Worm (Caenorhabditis elegans) whole organism, dauer: Measurements from ENCODE around the gene cwp-1.

Experiments used
- unc-62 ChIP-seq: sonication (generic microtip); optimal IDR thresholded peaks from 2 replicates; lab custom pipeline; 2017; ENCODE audit warnings: missing biosample characterization, missing genetic modification reagents, missing genetic modification characterization

Gene cwp-1

DNA sequence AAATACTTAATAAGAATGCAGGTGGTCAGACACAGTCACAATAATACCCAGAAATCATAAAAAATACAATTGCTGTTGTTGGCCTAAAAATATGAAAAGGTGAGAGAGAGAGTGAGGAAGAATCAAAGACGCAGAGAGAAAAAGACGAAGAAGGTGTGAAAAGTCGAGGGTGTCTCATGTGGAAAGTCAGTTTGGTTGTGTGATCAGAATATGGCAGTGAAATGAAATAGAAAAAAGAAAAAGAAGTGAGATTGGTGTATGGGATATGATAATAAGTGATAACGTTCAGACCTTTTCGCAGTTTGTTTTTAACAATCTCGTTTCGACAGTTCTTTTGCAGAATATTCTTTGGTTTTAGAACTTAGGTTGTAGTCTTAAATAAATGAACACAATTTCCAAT lies 34.2 kb downstream of the cwp-1 start:
- no peak for TF ChIP-seq unc-62 (GFP tag; lab: Kevin White, UChicago)

DNA sequence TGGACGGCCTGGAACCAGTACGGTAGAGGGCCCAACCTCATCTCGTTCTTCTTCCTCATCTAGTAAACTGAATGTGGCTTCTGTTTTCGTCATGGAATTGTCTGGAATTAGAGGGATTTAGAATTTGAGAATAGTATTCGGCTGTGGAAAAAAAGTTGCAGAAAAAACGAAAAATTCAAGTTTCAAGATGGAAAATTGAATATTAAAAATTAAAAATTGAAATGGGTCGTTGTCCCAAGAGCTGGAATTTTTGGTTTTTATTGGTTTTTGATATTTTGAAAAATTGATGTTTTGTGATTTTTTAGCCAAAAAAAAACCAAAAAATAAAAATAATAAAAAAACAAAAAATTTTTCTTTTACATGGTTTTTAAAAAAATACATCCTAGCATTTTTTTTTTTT lies 35.2 kb downstream of the cwp-1 start, which contains the start of gene R02F11.3:
Gene R02F11.3 (minus strand): TSS at position 101 of the 400 bp plus-strand sequence.
- no peak for TF ChIP-seq unc-62 (GFP tag; lab: Kevin White, UChicago)

DNA sequence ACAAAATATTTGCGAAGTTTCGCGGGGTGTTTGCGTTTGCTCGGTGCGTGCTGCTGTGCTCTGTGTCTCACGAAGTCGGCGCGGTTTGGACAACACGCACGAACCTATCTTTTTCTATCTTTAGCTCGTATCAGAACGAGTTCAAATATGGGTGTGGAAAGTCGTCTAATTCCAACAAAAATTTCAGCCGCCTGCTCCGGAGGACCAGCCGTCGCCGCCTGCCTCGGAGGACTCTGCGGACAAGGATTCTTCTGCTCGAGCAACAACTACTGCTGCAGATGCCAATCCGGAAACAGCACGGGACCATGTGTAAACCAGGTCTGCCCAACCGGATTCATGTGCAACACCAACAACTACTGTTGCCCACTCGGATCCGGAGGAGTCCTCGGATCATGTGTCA lies 39.1 kb downstream of the cwp-1 start:
- TF ChIP-seq unc-62 (GFP tag; lab: Kevin White, UChicago), result no peak

DNA sequence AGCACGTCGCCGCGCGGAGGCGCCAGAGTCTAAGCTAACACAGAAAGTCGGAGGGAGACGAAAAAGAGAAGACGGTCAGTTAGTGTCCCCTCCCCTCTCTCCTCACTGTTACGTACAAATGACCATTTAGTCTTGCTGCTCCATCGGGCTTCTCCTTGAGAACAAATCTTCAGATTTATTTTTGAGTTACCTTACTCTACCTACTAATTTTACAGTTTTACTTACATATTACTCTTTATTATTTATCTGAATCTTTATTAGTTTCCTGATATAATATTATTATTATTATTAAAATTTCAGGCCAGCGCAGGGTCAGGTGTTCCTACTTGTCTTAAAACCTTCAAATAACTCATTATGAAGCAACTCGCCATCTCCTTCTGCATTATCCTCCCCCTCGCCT lies 40.3 kb downstream of the cwp-1 start, which contains the start of gene R02F11.1:
Gene R02F11.1 (plus strand): TSS at position 301 of the 400 bp plus-strand sequence.
- TF ChIP-seq unc-62 (GFP tag; lab: Kevin White, UChicago), result no peak

DNA sequence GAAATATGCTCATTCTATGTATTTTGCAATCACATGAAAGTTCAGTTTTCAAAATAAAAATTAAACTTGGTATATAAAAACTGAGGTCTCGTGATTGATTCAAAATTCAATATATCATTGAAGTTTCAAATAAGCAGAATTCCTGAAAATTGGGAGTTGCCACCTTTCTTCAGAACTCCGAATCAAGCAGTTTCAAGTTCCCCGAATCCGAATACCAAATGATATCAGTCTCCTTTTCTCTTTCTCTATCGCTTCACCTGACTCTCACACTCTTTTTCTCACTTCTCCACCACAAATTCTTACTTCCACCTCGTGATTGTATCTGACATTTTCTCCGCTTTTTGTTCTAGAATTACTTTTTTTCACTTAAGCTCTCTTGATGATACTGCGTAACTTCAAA lies 46.8 kb downstream of the cwp-1 start, which contains the start of gene R02F11.2:
Gene R02F11.2 (plus strand): TSS at position 292 of the 400 bp plus-strand sequence.
- no peak for TF ChIP-seq unc-62 (GFP tag; lab: Kevin White, UChicago)

ce11 chrV:4791569-4791968 lies 49.5 kb downstream of the cwp-1 start, which contains the start of gene R02F11.11:
R02F11.11 (plus strand) TSS chrV:4791869.
- TF ChIP-seq unc-62 (GFP tag; lab: Kevin White, UChicago), result no peak
